Fruit fly (Drosophila melanogaster) whole organism, embryonic: ENCODE results near the gene CAH4.
A peak's percentile ranks its signal among the peaks of the same experiment; 100 is the strongest.

Experiments used
- Awh ChIP-seq: fragments of 200-800 bp; sonication (Bioruptor generic); IDR thresholded peaks from 2 replicates; pipeline ENCODE4, ENCODE4 v1.3.6; 2022; ENCODE audit warnings: missing biosample characterization, missing genetic modification characterization
- C15 ChIP-seq: fragments of 200-800 bp; sonication (Bioruptor generic); IDR thresholded peaks from 3 replicates; pipeline ENCODE4 v1.3.6; 2022; ENCODE audit warnings: missing biosample characterization, missing genetic modification characterization
- CG1024 ChIP-seq: fragments of 200-800 bp; sonication (Bioruptor generic); IDR thresholded peaks from 2 replicates; pipeline ENCODE4 v1.3.6; 2022; ENCODE audit warnings: missing biosample characterization, missing genetic modification characterization
- CG10366 ChIP-seq: fragments of 200-800 bp; sonication (Bioruptor generic); IDR thresholded peaks from 2 replicates; pipeline ENCODE4 v1.3.6; 2022; ENCODE audit warnings: missing biosample characterization, missing genetic modification characterization
- CG10462 ChIP-seq: fragments of 200-800 bp; sonication (Bioruptor generic); optimal IDR thresholded peaks from 2 replicates; lab custom pipeline; 2016; ENCODE audit warnings: missing biosample characterization, missing genetic modification characterization
- CG10654 ChIP-seq: fragments of 200-800 bp; sonication (Bioruptor generic); optimal IDR thresholded peaks from 2 replicates; lab custom pipeline; 2016; ENCODE audit warnings: missing biosample characterization, missing genetic modification characterization
- CG12659 ChIP-seq: fragments of 200-800 bp; sonication (Bioruptor generic); optimal IDR thresholded peaks from 3 replicates; lab custom pipeline; 2017; ENCODE audit warnings: mild to moderate bottlenecking, missing biosample characterization, missing genetic modification reagents, missing genetic modification characterization
- CG14441 ChIP-seq: fragments of 200-800 bp; sonication (Bioruptor generic); IDR thresholded peaks from 2 replicates; pipeline ENCODE4 v1.3.6; 2022; ENCODE audit warnings: missing biosample characterization, missing genetic modification characterization
- CG15011 ChIP-seq: fragments of 200-800 bp; sonication (Bioruptor generic); optimal IDR thresholded peaks from 3 replicates; lab custom pipeline; 2018; ENCODE audit warnings: missing biosample characterization, mild to moderate bottlenecking, missing genetic modification characterization
- CG2116 ChIP-seq: fragments of 200-800 bp; sonication (Bioruptor generic); optimal IDR thresholded peaks from 3 replicates; lab custom pipeline; 2018; ENCODE audit warnings: missing biosample characterization, mild to moderate bottlenecking, missing genetic modification characterization
- CG34376 ChIP-seq: fragments of 200-800 bp; sonication (Bioruptor generic); optimal IDR thresholded peaks from 2 replicates; lab custom pipeline; 2018; ENCODE audit warnings: missing biosample characterization, mild to moderate bottlenecking, missing genetic modification characterization
- CG34422 ChIP-seq: fragments of 200-800 bp; sonication (Bioruptor generic); IDR thresholded peaks from 3 replicates; pipeline ENCODE4 v1.3.6; 2022; ENCODE audit warnings: missing biosample characterization, missing genetic modification characterization
- CG4282 ChIP-seq: fragments of 200-800 bp; sonication (Bioruptor generic); optimal IDR thresholded peaks from 2 replicates; lab custom pipeline; 2016; ENCODE audit warnings: missing biosample characterization, missing genetic modification characterization
- CG7839 ChIP-seq: fragments of 200-800 bp; sonication (Bioruptor generic); optimal IDR thresholded peaks from 3 replicates; lab custom pipeline; 2018; ENCODE audit warnings: missing biosample characterization, mild to moderate bottlenecking, missing genetic modification characterization, moderate library complexity
- CG8290 ChIP-seq, 3 experiments: fragments of 200-800 bp; sonication (Bioruptor generic); optimal IDR thresholded peaks; 2 replicates each; lab custom pipeline; 2016 to 2019; ENCODE audit warnings: missing biosample characterization in 3 of 3, missing genetic modification characterization in 3 of 3, mild to moderate bottlenecking in 2 of 3, moderate library complexity in 1 of 3
- CG9609 ChIP-seq: fragments of 200-800 bp; sonication (Bioruptor generic); optimal IDR thresholded peaks from 3 replicates; lab custom pipeline; 2016; ENCODE audit warnings: missing biosample characterization, missing genetic modification characterization
- CG9797 ChIP-seq: fragments of 200-800 bp; sonication (Bioruptor generic); optimal IDR thresholded peaks from 3 replicates; lab custom pipeline; 2018; ENCODE audit warnings: missing biosample characterization, mild to moderate bottlenecking, missing genetic modification characterization
- CoRest ChIP-seq: fragments of 200-800 bp; sonication (Bioruptor generic); optimal IDR thresholded peaks from 3 replicates; lab custom pipeline; 2018; ENCODE audit warnings: missing biosample characterization, mild to moderate bottlenecking, missing genetic modification characterization, moderate library complexity
- Dfd ChIP-seq, 2 experiments: fragments of >200 bp; optimal IDR thresholded peaks; 2 replicates each; lab custom pipeline; 2017; ENCODE audit warnings: missing biosample characterization in 2 of 2, missing genetic modification characterization in 2 of 2
- Doc2 ChIP-seq: fragments of 200-800 bp; sonication (Bioruptor generic); IDR thresholded peaks from 2 replicates; pipeline ENCODE4 v1.3.6; 2022; ENCODE audit warnings: missing biosample characterization, missing genetic modification characterization
- Eip74EF ChIP-seq, 2 experiments: fragments of 200-800 bp in 1 of 2; fragments of >200 bp in 1 of 2; sonication (Bioruptor generic) in 1 of 2; optimal IDR thresholded peaks; 2 replicates each; lab custom pipeline; 2017 to 2019; ENCODE audit warnings: missing biosample characterization in 2 of 2, missing genetic modification characterization in 2 of 2, mild to moderate bottlenecking in 1 of 2, moderate library complexity in 1 of 2
- Fer2 ChIP-seq: fragments of 200-800 bp; sonication (Bioruptor generic); optimal IDR thresholded peaks from 2 replicates; lab custom pipeline; 2018; ENCODE audit warnings: missing biosample characterization, mild to moderate bottlenecking, missing genetic modification characterization, moderate library complexity
- H2.0 ChIP-seq: fragments of 200-800 bp; sonication (Bioruptor generic); IDR thresholded peaks from 2 replicates; pipeline ENCODE4 v1.3.6; 2022; ENCODE audit warnings: missing biosample characterization, missing genetic modification characterization
- Hr51 ChIP-seq, 2 experiments: fragments of 200-800 bp; sonication (Bioruptor generic); optimal IDR thresholded peaks; 2 replicates in 1 of 2; 3 replicates in 1 of 2; lab custom pipeline; 2016 to 2018; ENCODE audit warnings: missing biosample characterization in 2 of 2, missing genetic modification characterization in 2 of 2, mild to moderate bottlenecking in 1 of 2, moderate library complexity in 1 of 2
- Sox100B ChIP-seq: fragments of 200-800 bp; sonication (Bioruptor generic); optimal IDR thresholded peaks from 3 replicates; lab custom pipeline; 2018; ENCODE audit warnings: missing biosample characterization, mild to moderate bottlenecking, missing genetic modification characterization
- Ssrp ChIP-seq: fragments of 200-800 bp; sonication (Bioruptor generic); optimal IDR thresholded peaks from 2 replicates; lab custom pipeline; 2018; ENCODE audit warnings: missing biosample characterization, mild to moderate bottlenecking, missing genetic modification characterization, moderate library complexity
- Xrp1 ChIP-seq: fragments of 200-800 bp; sonication (Bioruptor generic); IDR thresholded peaks from 2 replicates; pipeline ENCODE4 v1.3.6; 2022; ENCODE audit warnings: missing biosample characterization, missing genetic modification characterization
- cad ChIP-seq: fragments of >200 bp; optimal IDR thresholded peaks from 2 replicates; lab custom pipeline; 2017; ENCODE audit warnings: missing biosample characterization, missing genetic modification characterization
- cwo ChIP-seq: fragments of 200-800 bp; sonication (Bioruptor generic); optimal IDR thresholded peaks from 3 replicates; lab custom pipeline; 2017; ENCODE audit warnings: missing biosample characterization, missing genetic modification characterization, mild to moderate bottlenecking, moderate library complexity, missing genetic modification reagents
- dan ChIP-seq: fragments of 200-800 bp; sonication (Bioruptor generic); IDR thresholded peaks from 2 replicates; pipeline ENCODE4 v1.3.6; 2022; ENCODE audit warnings: missing biosample characterization, missing genetic modification characterization
- ftz-f1 ChIP-seq: fragments of 200-800 bp; sonication (Bioruptor generic); optimal IDR thresholded peaks from 2 replicates; lab custom pipeline; 2016; ENCODE audit warnings: missing biosample characterization, missing genetic modification characterization
- grau ChIP-seq: fragments of 200-800 bp; optimal IDR thresholded peaks from 3 replicates; lab custom pipeline; 2019; ENCODE audit warnings: missing biosample characterization, mild to moderate bottlenecking, missing genetic modification characterization, moderate library complexity
- grn ChIP-seq: fragments of 200-800 bp; sonication (Bioruptor generic); optimal IDR thresholded peaks from 3 replicates; lab custom pipeline; 2017; ENCODE audit warnings: missing biosample characterization, missing genetic modification characterization
- h ChIP-seq: fragments of >200 bp; optimal IDR thresholded peaks from 2 replicates; lab custom pipeline; 2017
- jigr1 ChIP-seq: fragments of 200-800 bp; sonication (Bioruptor generic); IDR thresholded peaks from 3 replicates; pipeline ENCODE4 v1.3.6; 2022; ENCODE audit warnings: missing biosample characterization, missing genetic modification characterization
- maf-S ChIP-seq: fragments of 200-800 bp; sonication (Bioruptor generic); optimal IDR thresholded peaks from 2 replicates; lab custom pipeline; 2016; ENCODE audit warnings: missing biosample characterization, missing genetic modification characterization
- nmo ChIP-seq: fragments of 200-800 bp; sonication (Bioruptor generic); optimal IDR thresholded peaks from 2 replicates; lab custom pipeline; 2018; ENCODE audit warnings: missing biosample characterization, mild to moderate bottlenecking, missing genetic modification characterization, moderate library complexity
- prd ChIP-seq, 3 experiments: fragments of >200 bp in 2 of 3; fragments of 200-800 bp in 1 of 3; sonication (Bioruptor generic) in 1 of 3; optimal IDR thresholded peaks in 2 of 3; IDR thresholded peaks in 1 of 3; 2 replicates in 2 of 3; 3 replicates in 1 of 3; pipeline versions ENCODE4 v1.3.6 to Lab custom; 2017 to 2022; ENCODE audit warnings: missing biosample characterization in 1 of 3, missing genetic modification characterization in 1 of 3
- rib ChIP-seq: fragments of 200-800 bp; sonication (Bioruptor generic); IDR thresholded peaks from 2 replicates; pipeline ENCODE4 v1.3.6; 2022; ENCODE audit warnings: missing biosample characterization, missing genetic modification characterization
- scrt ChIP-seq: fragments of 200-800 bp; sonication (Bioruptor generic); optimal IDR thresholded peaks from 2 replicates; lab custom pipeline; 2018; ENCODE audit warnings: missing biosample characterization, mild to moderate bottlenecking, missing genetic modification characterization, moderate library complexity
- slp2 ChIP-seq: fragments of 200-800 bp; sonication (Bioruptor generic); optimal IDR thresholded peaks from 2 replicates; lab custom pipeline; 2016; ENCODE audit warnings: missing biosample characterization, missing genetic modification characterization
- ssp ChIP-seq: fragments of 200-800 bp; sonication (Bioruptor generic); IDR thresholded peaks from 2 replicates; pipeline ENCODE4 v1.3.6; 2022; ENCODE audit warnings: missing biosample characterization, missing genetic modification characterization
- tgo ChIP-seq: fragments of 200-800 bp; sonication (Bioruptor generic); IDR thresholded peaks from 3 replicates; pipeline ENCODE4 v1.3.6; 2022; ENCODE audit warnings: missing biosample characterization, missing genetic modification characterization
- trh ChIP-seq: fragments of 200-800 bp; sonication (Bioruptor generic); optimal IDR thresholded peaks from 2 replicates; lab custom pipeline; 2016; ENCODE audit warnings: missing biosample characterization, missing genetic modification characterization
- tup ChIP-seq: fragments of 200-800 bp; sonication (Bioruptor generic); optimal IDR thresholded peaks from 2 replicates; lab custom pipeline; 2016; ENCODE audit warnings: missing biosample characterization, mild to moderate bottlenecking, missing genetic modification characterization, moderate library complexity
- wek ChIP-seq: fragments of 200-800 bp; sonication (Bioruptor generic); optimal IDR thresholded peaks from 3 replicates; lab custom pipeline; 2018; ENCODE audit warnings: missing biosample characterization, mild to moderate bottlenecking, missing genetic modification characterization, moderate library complexity
- wor ChIP-seq: fragments of 200-800 bp; sonication (Bioruptor generic); IDR thresholded peaks from 2 replicates; pipeline ENCODE4 v1.3.6; 2022; ENCODE audit warnings: missing biosample characterization, missing genetic modification characterization

Gene CAH4

dm6 chr3R:24813637-24814301 is 43.6 kb downstream of the CAH4 start, which contains the start of the genes lili and CG34150 (continued):
- peak; percentile 62 for TF ChIP-seq maf-S (GFP tag; lab: Kevin White, UChicago)
- TF ChIP-seq cad (GFP tag; lab: Kevin White, UChicago) = no peak
- peak; percentile 63 for TF ChIP-seq CG10366 (GFP tag; lab: Robert Waterston, UW)
- 0 out of 2 replicates have a peak, but pooled peaks have one; percentile 26 for TF ChIP-seq wor (GFP tag; lab: Robert Waterston, UW)
- no peak for TF ChIP-seq dan (GFP tag; lab: Robert Waterston, UW)
- no peak for TF ChIP-seq grn (GFP tag; lab: Kevin White, UChicago)
- peak; percentile 75 for TF ChIP-seq grau (tag; lab: Kevin White, UChicago)
- no peak for TF ChIP-seq rib (GFP tag; lab: Robert Waterston, UW)
- peak; percentile 71 for TF ChIP-seq ssp (GFP tag; lab: Robert Waterston, UW)
- TF ChIP-seq CG7839 = peak; percentile 74
- TF ChIP-seq nmo = peak; percentile 82
- TF ChIP-seq CG12659 (GFP tag; lab: Kevin White, UChicago) = peak; percentile 80
- peak; percentile 67 for TF ChIP-seq CG10654 (GFP tag; lab: Kevin White, UChicago)
- peak; percentile 81 for TF ChIP-seq Fer2 (tag; lab: Kevin White, UChicago)
- TF ChIP-seq jigr1 (GFP tag; lab: Robert Waterston, UW) = peak; percentile 36; the same call in 1 of the 3 replicates
- peak; percentile 69 for TF ChIP-seq CG9609 (GFP tag; lab: Kevin White, UChicago)
- TF ChIP-seq Xrp1 (GFP tag; lab: Robert Waterston, UW) = peak; percentile 73; the same call in 1 of the 2 replicates
- peak; percentile 26 for TF ChIP-seq trh (GFP tag; lab: Kevin White, UChicago)
- TF ChIP-seq prd (optimal IDR thresholded peaks at IDR 0.05; lab: Kevin White, UChicago) = no peak
- peak; percentile 84 for TF ChIP-seq prd (GFP tag; IDR thresholded peaks at IDR 0.05; lab: Robert Waterston, UW)
- TF ChIP-seq tup (GFP tag; lab: Kevin White, UChicago) = no peak
- peak; percentile 71 for TF ChIP-seq CG10462 (GFP tag; lab: Kevin White, UChicago)

dm6 chr3R:24812987-24813636 is 44.2 kb downstream of the CAH4 start:
- TF ChIP-seq CG15011 = no peak
- TF ChIP-seq Sox100B = no peak
- TF ChIP-seq cwo (GFP tag; lab: Kevin White, UChicago) = no peak
- TF ChIP-seq ftz-f1 (GFP tag; lab: Kevin White, UChicago) = no peak
- peak; percentile 81 for TF ChIP-seq scrt (GFP tag; lab: Kevin White, UChicago)
- TF ChIP-seq slp2 (GFP tag; lab: Kevin White, UChicago) = no peak
- no peak for TF ChIP-seq CG14441 (GFP tag; lab: Robert Waterston, UW)
- TF ChIP-seq Doc2 (GFP tag; lab: Robert Waterston, UW) = no peak
- TF ChIP-seq CG9797 (GFP tag; lab: Kevin White, UChicago) = no peak
- no peak for TF ChIP-seq CG2116
- TF ChIP-seq CG4282 = no peak
- no peak for TF ChIP-seq CG8290 (GFP tag; optimal IDR thresholded peaks at IDR 0.05; lab: Kevin White, UChicago)
- peak in 1 of 2 experiments; percentile 20 for TF ChIP-seq CG8290 (tag; optimal IDR thresholded peaks at IDR 0.05; lab: Kevin White, UChicago)
- no peak for TF ChIP-seq CG34376 (GFP tag; lab: Kevin White, UChicago)
- no peak for TF ChIP-seq tgo (GFP tag; lab: Robert Waterston, UW)
- no peak for TF ChIP-seq H2.0 (GFP tag; lab: Robert Waterston, UW)
- TF ChIP-seq Dfd (GFP tag; optimal IDR thresholded peaks at IDR 0.05; lab: Kevin White, UChicago) = no peak
- TF ChIP-seq h (lab: Kevin White, UChicago) = no peak
- TF ChIP-seq C15 (GFP tag; lab: Robert Waterston, UW) = no peak
- peak; percentile 15; the same call in 1 of the 3 replicates for TF ChIP-seq CG34422
- no peak for TF ChIP-seq CG1024 (GFP tag; lab: Robert Waterston, UW)
- no peak for TF ChIP-seq Fer2 (tag; lab: Kevin White, UChicago)
- TF ChIP-seq Ssrp = no peak
- no peak for TF ChIP-seq Hr51 (GFP tag; optimal IDR thresholded peaks at IDR 0.05; lab: Kevin White, UChicago)
- TF ChIP-seq Awh (GFP tag; lab: Robert Waterston, UW) = no peak
- TF ChIP-seq CoRest (tag; lab: Kevin White, UChicago) = no peak
- TF ChIP-seq Eip74EF (GFP tag; optimal IDR thresholded peaks at IDR 0.05; lab: Kevin White, UChicago) = no peak
- no peak for TF ChIP-seq wek (GFP tag; lab: Kevin White, UChicago)
